Worm (Caenorhabditis elegans) whole organism, L4 larva: ENCODE data around the gene csr-1.

Experiments
- F10B5.3 ChIP-seq: sonication (generic microtip); optimal IDR thresholded peaks from 2 replicates; lab custom pipeline; 2016; ENCODE audit warnings: mild to moderate bottlenecking, missing genetic modification characterization, missing compliant biosample characterization
- F26F4.8 ChIP-seq: fragments of 200-800 bp; sonication (Bioruptor generic); conservative IDR thresholded peaks from 2 replicates; pipeline ENCODE4 v1.3.6; 2022; ENCODE audit warnings: missing genetic modification characterization, missing compliant biosample characterization
- F37D6.2 ChIP-seq: sonication (generic microtip); optimal IDR thresholded peaks from 2 replicates; lab custom pipeline; 2016; ENCODE audit warnings: mild to moderate bottlenecking, missing genetic modification characterization, missing compliant biosample characterization
- T20F7.1 ChIP-seq: fragments of 200-800 bp; sonication (Bioruptor generic); optimal IDR thresholded peaks from 2 replicates; lab custom pipeline; 2018; ENCODE audit warnings: mild to moderate bottlenecking, missing genetic modification characterization, missing compliant biosample characterization
- T26A8.4 ChIP-seq: fragments of 200-800 bp; sonication (Bioruptor generic); IDR thresholded peaks from 2 replicates; pipeline ENCODE4 v1.3.6; 2022; ENCODE audit warnings: missing genetic modification characterization, missing compliant biosample characterization
- ZK546.5 ChIP-seq, 2 experiments: sonication (generic microtip); optimal IDR thresholded peaks; 2 replicates each; lab custom pipeline; 2017; ENCODE audit warnings: missing biosample characterization in 2 of 2, missing genetic modification characterization in 2 of 2
- aha-1 ChIP-seq: fragments of 150-350 bp; peaks from one replicate; lab custom pipeline; 2014; ENCODE audit warnings: missing biosample characterization, missing genetic modification characterization
- ama-1 ChIP-seq: fragments of 150-350 bp; optimal IDR thresholded peaks from 2 replicates; lab custom pipeline; 2014; ENCODE audit warnings: inconsistent platforms, mixed read lengths
- ceh-28 ChIP-seq: fragments of 150-350 bp; optimal IDR thresholded peaks from 2 replicates; lab custom pipeline; 2014; ENCODE audit warnings: missing biosample characterization, missing genetic modification reagents, missing genetic modification characterization
- ceh-32 ChIP-seq: sonication (generic microtip); optimal IDR thresholded peaks from 2 replicates; lab custom pipeline; 2016; ENCODE audit warnings: mild to moderate bottlenecking, missing genetic modification characterization, missing compliant biosample characterization; ENCODE audit not compliant: poor library complexity
- ceh-44 ChIP-seq: fragments of 200-800 bp; sonication (Bioruptor generic); IDR thresholded peaks from 2 replicates; pipeline ENCODE4 v1.3.6; 2022; ENCODE audit warnings: missing genetic modification reagents, missing genetic modification characterization, missing compliant biosample characterization
- ctbp-1 ChIP-seq: fragments of 200-800 bp; sonication (Bioruptor generic); IDR thresholded peaks from 2 replicates; pipeline ENCODE4 v1.3.6; 2022; ENCODE audit warnings: missing genetic modification reagents, missing genetic modification characterization, missing compliant biosample characterization
- daf-12 ChIP-seq: fragments of 150-350 bp; optimal IDR thresholded peaks from 2 replicates; lab custom pipeline; 2014; ENCODE audit warnings: missing biosample characterization, missing genetic modification reagents, missing genetic modification characterization
- daf-16 ChIP-seq, 3 experiments: sonication (generic microtip); optimal IDR thresholded peaks; 2 replicates each; lab custom pipeline; 2016 to 2017; ENCODE audit warnings: missing genetic modification characterization in 3 of 3, missing genetic modification reagents in 3 of 3, mild to moderate bottlenecking in 2 of 3, missing compliant biosample characterization in 2 of 3, missing biosample characterization in 1 of 3, moderate library complexity in 1 of 3
- dmd-6 ChIP-seq: fragments of 200-800 bp; sonication (Bioruptor generic); IDR thresholded peaks from 2 replicates; pipeline ENCODE4 v1.3.6; 2022; ENCODE audit warnings: missing genetic modification reagents, missing genetic modification characterization, missing compliant biosample characterization
- dmd-8 ChIP-seq: fragments of 200-800 bp; sonication (Bioruptor generic); IDR thresholded peaks from 2 replicates; pipeline ENCODE4 v1.3.6; 2022; ENCODE audit warnings: missing genetic modification characterization, missing compliant biosample characterization
- dpl-1 ChIP-seq: fragments of 150-350 bp; optimal IDR thresholded peaks from 2 replicates; lab custom pipeline; 2014; ENCODE audit warnings: missing biosample characterization, missing genetic modification reagents, missing genetic modification characterization
- egl-27 ChIP-seq: sonication (generic microtip); optimal IDR thresholded peaks from 3 replicates; lab custom pipeline; 2017; ENCODE audit warnings: missing biosample characterization, missing genetic modification reagents, missing genetic modification characterization
- gei-8 ChIP-seq: fragments of 200-800 bp; sonication (Bioruptor generic); optimal IDR thresholded peaks from 2 replicates; lab custom pipeline; 2018; ENCODE audit warnings: mild to moderate bottlenecking, missing genetic modification characterization, missing compliant biosample characterization
- hlh-30 ChIP-seq: sonication (generic microtip); optimal IDR thresholded peaks from 2 replicates; lab custom pipeline; 2017; ENCODE audit warnings: antibody characterized with exemption, mild to moderate bottlenecking, missing genetic modification characterization, missing compliant biosample characterization; ENCODE audit not compliant: insufficient read depth
- lin-1 ChIP-seq: fragments of 200-800 bp; sonication (Bioruptor generic); IDR thresholded peaks from 2 replicates; pipeline ENCODE4 v1.3.6; 2022; ENCODE audit warnings: missing genetic modification reagents, missing genetic modification characterization, missing compliant biosample characterization
- lin-15B ChIP-seq: fragments of 150-350 bp; sonication (generic microtip); optimal IDR thresholded peaks from 3 replicates; lab custom pipeline; 2014; ENCODE audit warnings: missing biosample characterization, missing genetic modification characterization
- lin-38 ChIP-seq: fragments of 200-800 bp; sonication (Bioruptor generic); IDR thresholded peaks from 2 replicates; pipeline ENCODE4 v1.3.6; 2022; ENCODE audit warnings: missing genetic modification reagents, missing genetic modification characterization, missing compliant biosample characterization
- lsy-2 ChIP-seq, 2 experiments: fragments of 150-350 bp in 1 of 2; sonication (generic microtip) in 1 of 2; optimal IDR thresholded peaks; 2 replicates each; lab custom pipeline; 2014 to 2017; ENCODE audit warnings: missing biosample characterization in 2 of 2, missing genetic modification characterization in 2 of 2
- mdl-1 ChIP-seq, 2 experiments: fragments of 150-350 bp in 1 of 2; sonication (generic microtip) in 1 of 2; optimal IDR thresholded peaks; 2 replicates each; lab custom pipeline; 2014 to 2017; ENCODE audit warnings: missing biosample characterization in 2 of 2, missing genetic modification characterization in 2 of 2
- mep-1 ChIP-seq: fragments of 150-350 bp; sonication (generic microtip); optimal IDR thresholded peaks from 3 replicates; lab custom pipeline; 2014; ENCODE audit warnings: missing biosample characterization, missing genetic modification characterization
- nhr-10 ChIP-seq: fragments of 150-350 bp; optimal IDR thresholded peaks from 2 replicates; lab custom pipeline; 2014; ENCODE audit warnings: missing biosample characterization, missing genetic modification characterization
- nhr-11 ChIP-seq: fragments of 150-350 bp; optimal IDR thresholded peaks from 2 replicates; lab custom pipeline; 2014; ENCODE audit warnings: missing biosample characterization, missing genetic modification characterization
- nhr-111 ChIP-seq: fragments of 200-800 bp; sonication (Bioruptor generic); optimal IDR thresholded peaks from 2 replicates; lab custom pipeline; 2018; ENCODE audit warnings: mild to moderate bottlenecking, missing genetic modification characterization, missing compliant biosample characterization
- nhr-76 ChIP-seq: fragments of 150-350 bp; optimal IDR thresholded peaks from 2 replicates; lab custom pipeline; 2014; ENCODE audit warnings: missing biosample characterization, missing genetic modification characterization
- nhr-77 ChIP-seq: fragments of 150-350 bp; optimal IDR thresholded peaks from 2 replicates; lab custom pipeline; 2014; ENCODE audit warnings: missing biosample characterization, missing genetic modification characterization
- pha-4 ChIP-seq, 2 experiments: fragments of 150-350 bp in 1 of 2; fragments of 200-800 bp in 1 of 2; sonication (Bioruptor generic) in 1 of 2; IDR thresholded peaks in 1 of 2; optimal IDR thresholded peaks in 1 of 2; 2 replicates each; pipeline versions ENCODE4 v1.3.6 to Lab custom; 2014 to 2022; ENCODE audit warnings: missing genetic modification characterization in 2 of 2, missing genetic modification reagents in 2 of 2, missing biosample characterization in 1 of 2, missing compliant biosample characterization in 1 of 2
- php-3 ChIP-seq: fragments of 200-800 bp; sonication (Bioruptor generic); IDR thresholded peaks from 2 replicates; pipeline ENCODE4 v1.3.6; 2022; ENCODE audit warnings: missing genetic modification reagents, missing genetic modification characterization, missing compliant biosample characterization
- spr-1 ChIP-seq: sonication (generic microtip); optimal IDR thresholded peaks from 2 replicates; lab custom pipeline; 2016; ENCODE audit warnings: mild to moderate bottlenecking, missing genetic modification characterization, missing compliant biosample characterization
- spr-3 ChIP-seq: fragments of 200-800 bp; sonication (Bioruptor generic); optimal IDR thresholded peaks from 2 replicates; lab custom pipeline; 2018; ENCODE audit warnings: mild to moderate bottlenecking, missing genetic modification characterization, missing compliant biosample characterization
- unc-130 ChIP-seq: sonication (generic microtip); optimal IDR thresholded peaks from 2 replicates; lab custom pipeline; 2016; ENCODE audit warnings: missing genetic modification reagents, missing genetic modification characterization, missing compliant biosample characterization
- unc-62 ChIP-seq, 3 experiments: fragments of 150-350 bp in 1 of 3; sonication (generic microtip); optimal IDR thresholded peaks in 2 of 3; peaks in 1 of 3; 1 replicate in 1 of 3; 2 replicates in 2 of 3; lab custom pipeline; 2014 to 2017; ENCODE audit warnings: missing biosample characterization in 3 of 3, missing genetic modification characterization in 3 of 3, missing genetic modification reagents in 3 of 3, missing genotype in 1 of 3
- zip-2 ChIP-seq: fragments of 150-350 bp; optimal IDR thresholded peaks from 2 replicates; lab custom pipeline; 2014; ENCODE audit warnings: missing biosample characterization, missing genetic modification characterization
- ztf-11 ChIP-seq: fragments of 150-350 bp; optimal IDR thresholded peaks from 2 replicates; lab custom pipeline; 2014; ENCODE audit warnings: missing biosample characterization, missing genetic modification characterization

csr-1 gene

DNA sequence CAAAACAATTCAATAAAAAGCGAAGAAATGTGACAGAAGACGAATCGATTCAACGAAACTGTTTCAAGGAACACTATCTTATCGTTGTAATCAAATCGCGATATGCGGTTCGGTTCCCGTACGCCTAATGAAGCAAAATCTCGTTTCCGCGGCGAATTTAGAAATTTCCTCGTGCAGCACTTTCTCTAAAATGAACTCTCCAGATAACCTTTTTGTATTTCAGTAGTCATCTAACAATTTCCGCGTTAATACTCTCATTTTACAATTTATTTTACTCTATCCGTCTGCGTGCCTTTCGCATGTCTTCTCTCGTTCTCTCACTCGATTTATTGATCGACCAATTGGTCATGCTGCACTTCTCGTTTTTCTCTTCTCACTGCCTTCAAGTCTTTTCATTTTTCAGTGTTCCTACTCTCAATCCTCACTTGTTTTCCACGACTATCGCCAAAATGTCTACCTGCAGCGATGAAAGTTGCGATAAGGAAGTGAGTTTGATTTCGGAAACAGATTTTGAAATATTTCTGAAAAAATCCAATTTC, 46.8 kb upstream of the csr-1 start, which contains the start of the genes npp-27 and ntl-4 (continued):
- TF ChIP-seq mep-1, result peak; percentile 4
- TF ChIP-seq nhr-76 (tag; lab: Kevin White, UChicago), result no peak
- TF ChIP-seq gei-8 (GFP tag; lab: Kevin White, UChicago), result no peak
- peak in 1 of 2 experiments; percentile 60 for TF ChIP-seq lsy-2 (tag; optimal IDR thresholded peaks at IDR 0.05; lab: Kevin White, UChicago)
- no peak for TF ChIP-seq egl-27 (tag; lab: Kevin White, UChicago)
- TF ChIP-seq nhr-111, result no peak
- no peak for TF ChIP-seq lin-15B (tag; lab: Kevin White, UChicago)
- TF ChIP-seq spr-1, result no peak
- 0 out of 2 replicates have a peak, but pooled peaks have one; percentile 5 for TF ChIP-seq dmd-6 (GFP tag; lab: Robert Waterston, UW)
- no peak for TF ChIP-seq spr-3 (GFP tag; lab: Kevin White, UChicago)
- TF ChIP-seq nhr-11, result no peak

DNA sequence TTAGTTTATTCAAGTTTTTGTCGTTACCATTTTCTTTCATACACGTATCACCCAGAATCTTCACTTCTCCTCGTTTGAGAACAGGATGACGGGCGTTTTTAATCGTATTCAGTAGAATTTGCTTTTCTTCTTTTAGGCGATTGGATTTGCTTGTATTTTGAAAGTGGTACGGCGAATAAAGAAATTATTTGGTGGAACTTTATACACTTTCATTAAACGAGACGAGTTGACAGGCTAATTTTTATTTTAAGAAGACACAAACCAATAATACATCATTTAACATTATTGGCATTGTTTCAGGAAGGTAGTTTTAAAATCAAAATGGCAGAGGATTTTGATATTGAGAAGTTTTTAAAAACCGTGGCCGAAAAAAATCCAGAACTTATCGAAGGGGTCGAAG, 42.1 kb upstream of the csr-1 start, which contains the start of gene C49H3.4:
Gene C49H3.4, plus strand, starts transcription at position 301 of the 400 bp plus-strand sequence.
- TF ChIP-seq F26F4.8 (GFP tag; lab: Robert Waterston, UW) (no peak), mep-1 (no peak), zip-2 (tag; lab: Kevin White, UChicago) (no peak), pha-4 (GFP tag; IDR thresholded peaks at IDR 0.05; lab: Robert Waterston, UW) (no peak), pha-4 (tag; optimal IDR thresholded peaks at IDR 0.05; lab: Kevin White, UChicago) (no peak), T20F7.1 (GFP tag; lab: Kevin White, UChicago) (peak; percentile 8), aha-1 (tag; lab: Kevin White, UChicago) (peak; percentile 69), ama-1 (lab: Kevin White, UChicago) (peak; percentile 38), ztf-11 (tag; lab: Kevin White, UChicago) (no peak), lin-1 (GFP tag; lab: Robert Waterston, UW) (no peak), ceh-28 (tag; lab: Kevin White, UChicago) (no peak)

DNA sequence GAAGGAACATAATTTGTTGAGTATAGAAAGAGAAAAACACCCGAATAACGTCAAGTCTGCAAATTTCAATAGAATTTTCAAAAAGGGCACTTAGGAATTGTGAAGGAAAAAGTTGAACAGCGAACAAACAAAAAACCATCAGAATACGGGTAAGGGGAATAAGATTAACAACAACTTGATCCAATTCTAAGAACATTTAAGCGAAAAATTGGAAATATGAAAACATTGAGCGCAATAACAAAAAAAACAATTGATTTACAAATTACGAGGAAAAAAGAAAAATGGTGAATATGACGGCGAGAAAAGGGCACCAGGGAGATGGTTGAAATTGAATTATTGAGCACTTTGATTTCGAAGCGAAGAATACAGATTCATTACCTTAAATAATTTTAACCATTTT, 40.2 kb upstream of the csr-1 start:
- TF ChIP-seq ZK546.5 (tag; optimal IDR thresholded peaks at IDR 0.05; lab: Kevin White, UChicago) (no peak), F10B5.3 (tag; lab: Kevin White, UChicago) (no peak), php-3 (GFP tag; lab: Robert Waterston, UW) (no peak), aha-1 (tag; lab: Kevin White, UChicago) (peak; percentile 90), unc-62 (GFP tag; optimal IDR thresholded peaks at IDR 0.05 in 1 of 2; lab: Kevin White, UChicago) (peak in 1 of 2 experiments; percentile 90), unc-62 (tag; optimal IDR thresholded peaks at IDR 0.05; lab: Kevin White, UChicago) (no peak)

DNA sequence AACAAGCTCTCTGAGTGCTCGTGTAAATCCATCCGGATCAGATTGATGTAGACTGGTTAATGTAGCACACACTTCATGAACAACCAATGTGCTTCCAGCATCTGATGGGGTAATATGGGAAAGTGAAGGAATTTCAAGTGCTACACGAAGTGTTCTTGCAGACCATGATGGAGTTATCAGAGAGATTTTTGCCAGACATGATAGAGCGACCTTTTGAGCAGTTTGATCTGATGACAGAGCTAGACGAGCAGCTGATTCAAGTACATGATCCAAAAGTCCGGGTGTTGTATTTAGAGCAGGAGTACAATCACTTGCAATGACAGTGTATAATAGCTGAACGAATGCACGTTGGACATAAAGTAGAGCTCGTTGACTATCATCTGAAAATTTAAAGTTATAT, 39.2 kb upstream of the csr-1 start:
- TF ChIP-seq dmd-8 (GFP tag; lab: Robert Waterston, UW) (no peak), unc-62 (GFP tag; optimal IDR thresholded peaks at IDR 0.05 in 1 of 2; lab: Kevin White, UChicago) (peak in 1 of 2 experiments; percentile 83), unc-62 (tag; optimal IDR thresholded peaks at IDR 0.05; lab: Kevin White, UChicago) (no peak), T26A8.4 (no peak), aha-1 (tag; lab: Kevin White, UChicago) (peak; percentile 95), ceh-32 (no peak), dmd-6 (GFP tag; lab: Robert Waterston, UW) (no peak)

DNA sequence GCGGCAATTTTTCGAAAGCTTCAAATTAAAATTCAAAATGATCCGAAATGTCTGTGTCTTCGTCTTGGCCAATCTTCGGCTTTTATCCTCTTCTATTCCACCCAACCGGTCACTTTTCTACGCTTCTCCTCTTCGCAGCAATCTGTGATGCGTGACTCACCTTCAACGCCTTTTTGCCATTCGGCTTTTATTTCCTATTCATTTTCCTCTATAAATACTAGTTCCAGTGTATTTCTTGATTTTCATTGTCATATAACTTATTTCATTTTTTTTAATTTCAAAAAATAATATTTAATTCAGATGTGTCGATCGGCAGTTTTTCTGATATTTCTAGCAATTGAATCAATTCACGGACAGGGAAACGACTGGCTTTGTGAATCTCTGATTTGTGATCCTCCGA, 36.9 kb upstream of the csr-1 start, which contains the start of gene C49H3.16:
Gene C49H3.16, plus strand, starts transcription at position 301 of the 400 bp plus-strand sequence.
- TF ChIP-seq F37D6.2 (tag; lab: Kevin White, UChicago), result no peak
- TF ChIP-seq unc-62 (GFP tag; optimal IDR thresholded peaks at IDR 0.05 in 1 of 2; lab: Kevin White, UChicago), result peak in 1 of 2 experiments; percentile 63
- no peak for TF ChIP-seq unc-62 (tag; optimal IDR thresholded peaks at IDR 0.05; lab: Kevin White, UChicago)

DNA sequence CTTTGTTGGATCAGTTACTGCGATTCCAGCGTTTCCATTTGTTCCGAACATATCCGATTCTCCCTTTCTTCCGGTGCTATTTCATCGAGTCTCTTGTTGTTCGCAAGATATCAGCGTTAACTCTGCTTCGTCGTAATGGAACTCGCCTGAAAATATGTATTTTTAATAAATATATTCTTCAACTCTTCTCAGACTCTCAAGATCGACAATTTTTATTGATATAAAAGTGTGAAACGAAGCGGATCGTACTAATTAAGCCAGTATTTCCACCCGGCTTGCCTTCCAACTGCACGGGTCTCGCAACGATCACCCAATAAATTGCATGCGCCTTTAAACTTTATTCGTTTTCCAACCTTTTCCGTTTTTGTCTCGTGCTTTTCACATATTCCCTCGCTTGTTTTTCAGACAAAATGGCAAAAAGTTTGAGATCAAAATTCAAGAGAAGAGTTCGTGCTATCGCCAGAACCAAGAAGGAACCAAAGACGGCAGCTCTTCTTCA, 33.0 kb upstream of the csr-1 start, which contains the start of the genes xpo-3 and C49H3.3:
Gene xpo-3, minus strand, starts transcription at position 51 of the 499 bp plus-strand sequence.
Gene C49H3.3, plus strand, starts transcription at position 369 of the 499 bp plus-strand sequence.
- 0 out of 2 replicates have a peak, but pooled peaks have one; percentile 22 for TF ChIP-seq lin-38
- TF ChIP-seq nhr-77 (tag; lab: Kevin White, UChicago), result peak; percentile 24
- no peak for TF ChIP-seq ctbp-1 (GFP tag; lab: Robert Waterston, UW)
- no peak for TF ChIP-seq unc-130 (GFP tag; lab: Kevin White, UChicago)
- no peak for TF ChIP-seq daf-16 (GFP tag; optimal IDR thresholded peaks at IDR 0.05; lab: Kevin White, UChicago)
- TF ChIP-seq daf-16 (tag; optimal IDR thresholded peaks at IDR 0.05; lab: Kevin White, UChicago), result peak; percentile 42
- TF ChIP-seq ceh-44 (GFP tag; lab: Robert Waterston, UW), result no peak
- peak; percentile 80 for TF ChIP-seq hlh-30 (tag; lab: Kevin White, UChicago)
- no peak for TF ChIP-seq daf-12
- TF ChIP-seq ceh-28 (tag; lab: Kevin White, UChicago), result no peak
- no peak for TF ChIP-seq nhr-10
- TF ChIP-seq mdl-1 (tag; optimal IDR thresholded peaks at IDR 0.05; lab: Kevin White, UChicago), result peak in 1 of 2 experiments; percentile 54
- TF ChIP-seq dpl-1 (GFP tag; lab: Kevin White, UChicago), result peak; percentile 51
- no peak for TF ChIP-seq egl-27 (tag; lab: Kevin White, UChicago)
